Worm (Caenorhabditis elegans): ENCODE measurements around the gene C02E7.7.

ce11 chrV:4912313-4912712, 6.1 kb downstream of the C02E7.7 start, which contains the start of gene H23N18.5:
- TF ChIP-seq snpc-4 (tag; optimal IDR thresholded peaks at IDR 0.05) (no peak), hmg-11 (tag; optimal IDR thresholded peaks at IDR 0.05) (no peak), nfya-1 (tag; optimal IDR thresholded peaks at IDR 0.05; ENCODE audit: insufficient read depth) (no peak), ama-1 (optimal IDR thresholded peaks at IDR 0.05) (no peak)
